Worm (Caenorhabditis elegans): ENCODE measurements around the gene B0250.7.
A peak's percentile ranks its signal among the peaks of the same experiment; 100 is the strongest.

Gene B0250.7

DNA sequence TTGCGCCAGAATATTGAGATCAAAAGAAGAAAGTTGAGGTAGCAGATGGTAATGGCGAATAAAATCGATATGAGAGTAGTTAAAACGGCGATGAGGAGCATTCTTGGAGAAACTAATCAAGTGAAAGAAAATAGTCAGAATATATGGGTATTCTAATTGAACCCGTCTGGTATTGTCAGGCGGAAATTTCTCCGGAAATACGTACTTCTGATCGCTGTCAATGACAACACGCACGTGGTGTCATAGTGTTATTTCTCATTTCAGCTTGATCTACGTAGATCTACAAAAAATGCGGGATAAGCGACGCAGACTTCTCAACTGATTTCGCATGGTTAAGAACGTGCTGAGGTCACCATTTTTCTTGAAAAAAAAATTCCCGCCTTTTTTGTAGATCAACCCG lies 16.5 kb upstream of the B0250.7 start, which contains the start of gene srbc-79:
Gene srbc-79 (minus strand): TSS at position 101 of the 400 bp plus-strand sequence.
- no peak for TF ChIP-seq egl-27 (tag; optimal IDR thresholded peaks at IDR 0.05)
- no peak for TF ChIP-seq crh-2 (tag; optimal IDR thresholded peaks at IDR 0.05)
- TF ChIP-seq F13H6.1 (tag; optimal IDR thresholded peaks at IDR 0.05) = no peak
- no peak for TF ChIP-seq unc-39 (tag; optimal IDR thresholded peaks at IDR 0.05)
- TF ChIP-seq nhr-129 (tag; optimal IDR thresholded peaks at IDR 0.05) = no peak
- no peak for TF ChIP-seq ZK546.5 (tag; optimal IDR thresholded peaks at IDR 0.05)
- TF ChIP-seq C34F6.9 (tag; optimal IDR thresholded peaks at IDR 0.05) = no peak
- no peak for TF ChIP-seq skn-1 (tag; optimal IDR thresholded peaks at IDR 0.05)
- no peak for TF ChIP-seq mab-5 (tag; optimal IDR thresholded peaks at IDR 0.05)
- no peak for TF ChIP-seq aly-2 (tag; optimal IDR thresholded peaks at IDR 0.05)
- TF ChIP-seq zag-1 (tag; optimal IDR thresholded peaks at IDR 0.05) = no peak
- no peak for TF ChIP-seq nhr-11 (tag; optimal IDR thresholded peaks at IDR 0.05)
- no peak for TF ChIP-seq ceh-16 (tag; optimal IDR thresholded peaks at IDR 0.05)
- TF ChIP-seq snpc-4 (tag; optimal IDR thresholded peaks at IDR 0.05) = no peak
- no peak for TF ChIP-seq nhr-10 (tag; optimal IDR thresholded peaks at IDR 0.05)
- no peak for TF ChIP-seq lin-39 (tag; optimal IDR thresholded peaks at IDR 0.05)
- no peak for TF ChIP-seq dmd-4 (tag; optimal IDR thresholded peaks at IDR 0.05)
- no peak for TF ChIP-seq Y55F3AM.14 (GFP tag; optimal IDR thresholded peaks at IDR 0.05)

DNA sequence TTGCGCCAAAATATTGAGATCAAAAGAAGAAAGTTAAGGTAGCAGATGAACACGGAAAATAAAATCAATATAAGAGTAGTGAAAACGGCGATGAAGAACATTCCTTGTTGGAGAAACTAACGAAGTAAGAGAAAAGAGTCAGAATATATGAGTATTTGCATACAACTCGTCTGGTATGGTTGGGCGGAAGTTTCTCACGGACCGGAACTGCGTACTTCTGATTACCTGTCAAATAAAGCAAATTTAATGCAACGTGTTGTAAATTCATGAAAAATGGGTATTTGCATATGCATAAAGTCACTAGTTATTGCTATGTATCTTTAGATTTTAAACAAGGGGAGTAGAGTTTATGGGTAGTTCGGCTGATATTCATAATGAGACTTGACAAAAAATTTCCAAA lies 13.2 kb upstream of the B0250.7 start, which contains the start of gene srbc-78:
Gene srbc-78 (minus strand): TSS at position 101 of the 400 bp plus-strand sequence.
- TF ChIP-seq ZK546.5 (tag; optimal IDR thresholded peaks at IDR 0.05) = no peak
- TF ChIP-seq aly-2 (tag; optimal IDR thresholded peaks at IDR 0.05) = no peak
- no peak for TF ChIP-seq sma-9 (GFP tag; optimal IDR thresholded peaks at IDR 0.05)
- TF ChIP-seq sma-9 (tag; optimal IDR thresholded peaks at IDR 0.05) = no peak
- TF ChIP-seq nhr-12 (tag; optimal IDR thresholded peaks at IDR 0.05) = no peak
- no peak for TF ChIP-seq mdl-1 (tag; optimal IDR thresholded peaks at IDR 0.05)
- no peak for TF ChIP-seq nhr-23 (tag; optimal IDR thresholded peaks at IDR 0.05)
- no peak for TF ChIP-seq sma-3 (GFP tag; optimal IDR thresholded peaks at IDR 0.05)
- no peak for TF ChIP-seq R02D3.7 (tag; optimal IDR thresholded peaks at IDR 0.05)
- no peak for TF ChIP-seq C34F6.9 (tag; optimal IDR thresholded peaks at IDR 0.05)
- no peak for TF ChIP-seq nhr-77 (tag; optimal IDR thresholded peaks at IDR 0.05)
- no peak for TF ChIP-seq lin-13 (GFP tag; optimal IDR thresholded peaks at IDR 0.05)
- no peak for TF ChIP-seq nhr-10 (tag; optimal IDR thresholded peaks at IDR 0.05)
- no peak for TF ChIP-seq blmp-1 (tag; optimal IDR thresholded peaks at IDR 0.05; ENCODE audit: insufficient read depth)
- TF ChIP-seq alr-1 (tag; optimal IDR thresholded peaks at IDR 0.05) = no peak
- TF ChIP-seq nhr-6 (tag; optimal IDR thresholded peaks at IDR 0.05) = no peak

ce11 chrV:20486549-20486948 lies 10.7 kb upstream of the B0250.7 start:
- TF ChIP-seq sma-3 (GFP tag; optimal IDR thresholded peaks at IDR 0.05) (no peak), crh-2 (tag; optimal IDR thresholded peaks at IDR 0.05) (no peak), mab-5 (tag; optimal IDR thresholded peaks at IDR 0.05) (no peak), snpc-4 (tag; optimal IDR thresholded peaks at IDR 0.05) (no peak), egl-27 (tag; optimal IDR thresholded peaks at IDR 0.05) (no peak), unc-62 (GFP tag; optimal IDR thresholded peaks at IDR 0.05) (no peak), C34F6.9 (tag; optimal IDR thresholded peaks at IDR 0.05) (peak; percentile 4), lsy-2 (tag; optimal IDR thresholded peaks at IDR 0.05) (peak in 1 of 2 experiments; percentile 33), ama-1 (optimal IDR thresholded peaks at IDR 0.05) (no peak), fos-1 (tag; optimal IDR thresholded peaks at IDR 0.05) (no peak), unc-39 (tag; optimal IDR thresholded peaks at IDR 0.05) (no peak), unc-55 (GFP tag; optimal IDR thresholded peaks at IDR 0.05) (peak; percentile 16), lin-13 (GFP tag; optimal IDR thresholded peaks at IDR 0.05) (no peak), F13H6.1 (tag; optimal IDR thresholded peaks at IDR 0.05) (peak; percentile 57), nhr-129 (tag; optimal IDR thresholded peaks at IDR 0.05) (peak; percentile 51)

DNA sequence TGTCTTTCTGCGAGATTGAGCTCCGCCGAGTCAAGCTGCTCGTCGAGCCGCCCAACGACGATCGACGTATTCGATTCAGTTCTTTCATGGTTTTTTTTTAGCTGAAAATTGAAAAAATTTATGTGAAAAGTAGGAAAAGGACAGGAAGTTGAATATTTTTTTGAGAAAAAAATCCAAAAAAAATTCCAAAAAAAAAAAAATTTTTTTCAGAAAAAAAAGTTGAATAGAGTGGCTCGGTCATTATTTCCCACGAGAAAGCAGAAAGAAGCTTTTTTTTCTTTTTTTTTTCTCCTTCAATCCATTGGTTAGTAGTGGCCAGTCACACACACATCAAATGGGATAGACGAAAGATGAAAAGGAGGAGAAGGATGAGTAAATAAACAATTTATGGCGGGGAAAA lies 9.4 kb upstream of the B0250.7 start, which contains the start of gene dhcr-7:
Gene dhcr-7 (minus strand): TSS at position 101 of the 400 bp plus-strand sequence.
- no peak for TF ChIP-seq nhr-21 (tag; optimal IDR thresholded peaks at IDR 0.05)
- TF ChIP-seq ceh-16 (tag; optimal IDR thresholded peaks at IDR 0.05) = no peak
- TF ChIP-seq nhr-12 (tag; optimal IDR thresholded peaks at IDR 0.05) = no peak
- no peak for TF ChIP-seq elt-3 (tag; optimal IDR thresholded peaks at IDR 0.05)
- no peak for TF ChIP-seq nhr-11 (tag; optimal IDR thresholded peaks at IDR 0.05)
- no peak for TF ChIP-seq mdl-1 (tag; optimal IDR thresholded peaks at IDR 0.05)
- no peak for TF ChIP-seq lin-13 (GFP tag; optimal IDR thresholded peaks at IDR 0.05)
- no peak for TF ChIP-seq ztf-1 (GFP tag; conservative IDR thresholded peaks at IDR 0.05)
- TF ChIP-seq R02D3.7 (tag; optimal IDR thresholded peaks at IDR 0.05) = no peak
- TF ChIP-seq mbf-1 (tag; optimal IDR thresholded peaks at IDR 0.05) = no peak
- no peak for TF ChIP-seq zag-1 (tag; optimal IDR thresholded peaks at IDR 0.05)
- no peak for TF ChIP-seq unc-39 (tag; optimal IDR thresholded peaks at IDR 0.05)
- TF ChIP-seq nhr-23 (tag; optimal IDR thresholded peaks at IDR 0.05) = no peak
- TF ChIP-seq aly-2 (tag; optimal IDR thresholded peaks at IDR 0.05) = no peak
- TF ChIP-seq snpc-4 (tag; optimal IDR thresholded peaks at IDR 0.05) = no peak
- no peak for TF ChIP-seq lin-39 (tag; optimal IDR thresholded peaks at IDR 0.05)
- TF ChIP-seq nhr-6 (tag; optimal IDR thresholded peaks at IDR 0.05) = no peak
- no peak for TF ChIP-seq ama-1 (optimal IDR thresholded peaks at IDR 0.05)
- no peak for TF ChIP-seq nhr-129 (tag; optimal IDR thresholded peaks at IDR 0.05)
- TF ChIP-seq ztf-11 (tag; optimal IDR thresholded peaks at IDR 0.05) = no peak
